Worm (Caenorhabditis elegans): Measurements from ENCODE around the gene nas-15.

DNA sequence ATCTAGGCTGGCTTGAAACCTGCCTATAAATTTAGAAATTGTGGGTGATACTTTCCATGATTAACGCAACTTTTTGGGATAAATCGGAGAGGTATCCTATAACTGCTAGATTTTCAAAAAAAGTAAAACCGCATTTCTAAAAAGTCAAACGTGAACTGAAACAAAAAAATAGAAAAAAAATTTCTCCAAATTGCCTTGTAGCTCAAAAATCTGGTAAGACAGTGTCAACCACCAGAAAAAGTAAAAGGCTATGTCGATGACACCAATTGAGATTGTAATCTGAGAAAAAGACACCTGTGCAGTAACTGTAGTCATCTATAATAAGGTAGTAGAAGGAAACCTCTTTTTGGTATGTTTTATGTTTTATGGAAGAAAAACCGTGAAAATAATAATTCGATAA lies 51.1 kb downstream of the nas-15 start, which contains the start of gene wdr-54:
- TF ChIP-seq aly-1 (tag; optimal IDR thresholded peaks at IDR 0.05): no peak
- TF ChIP-seq hmg-4 (GFP tag; optimal IDR thresholded peaks at IDR 0.05): no peak
- no peak for TF ChIP-seq tbx-11 (GFP tag; IDR thresholded peaks at IDR 0.05)
- no peak for TF ChIP-seq scrt-1 (GFP tag; IDR thresholded peaks at IDR 0.05)
- no peak for TF ChIP-seq ama-1 (optimal IDR thresholded peaks at IDR 0.05)
- TF ChIP-seq flt-1 (GFP tag; IDR thresholded peaks at IDR 0.05): no peak
- TF ChIP-seq B0310.2 (tag; optimal IDR thresholded peaks at IDR 0.05): no peak
- no peak for TF ChIP-seq ceh-13 (GFP tag; optimal IDR thresholded peaks at IDR 0.05)
- TF ChIP-seq hmbx-1 (tag; optimal IDR thresholded peaks at IDR 0.05): no peak
- TF ChIP-seq ceh-36 (tag; optimal IDR thresholded peaks at IDR 0.05): no peak
- TF ChIP-seq pes-1 (GFP tag; IDR thresholded peaks at IDR 0.05): no peak
- no peak for TF ChIP-seq F13C5.2 (tag; optimal IDR thresholded peaks at IDR 0.05)
